Fruit fly (Drosophila melanogaster) whole organism, adult: ENCODE measurements around the gene CG11889.

Source experiments
- Mnt ChIP-seq: fragments of 200-800 bp; sonication (Bioruptor generic); optimal IDR thresholded peaks from 2 replicates; lab custom pipeline; 2016; ENCODE audit warnings: missing biosample characterization, mild to moderate bottlenecking, missing genetic modification characterization
- cic ChIP-seq: fragments of 200-800 bp; sonication (Bioruptor generic); optimal IDR thresholded peaks from 2 replicates; lab custom pipeline; 2017; ENCODE audit warnings: missing biosample characterization, mild to moderate bottlenecking, missing genetic modification characterization, moderate library complexity
- cnc ChIP-seq, 2 experiments: fragments of >200 bp; optimal IDR thresholded peaks; 2 replicates each; lab custom pipeline; 2017
- tj ChIP-seq: fragments of 200-800 bp; sonication (Bioruptor generic); optimal IDR thresholded peaks from 3 replicates; lab custom pipeline; 2017; ENCODE audit warnings: missing biosample characterization, mild to moderate bottlenecking, missing genetic modification characterization, moderate library complexity
- toe ChIP-seq: fragments of 200-800 bp; sonication (Bioruptor generic); optimal IDR thresholded peaks from 2 replicates; lab custom pipeline; 2016; ENCODE audit warnings: missing biosample characterization, missing genetic modification characterization

DNA sequence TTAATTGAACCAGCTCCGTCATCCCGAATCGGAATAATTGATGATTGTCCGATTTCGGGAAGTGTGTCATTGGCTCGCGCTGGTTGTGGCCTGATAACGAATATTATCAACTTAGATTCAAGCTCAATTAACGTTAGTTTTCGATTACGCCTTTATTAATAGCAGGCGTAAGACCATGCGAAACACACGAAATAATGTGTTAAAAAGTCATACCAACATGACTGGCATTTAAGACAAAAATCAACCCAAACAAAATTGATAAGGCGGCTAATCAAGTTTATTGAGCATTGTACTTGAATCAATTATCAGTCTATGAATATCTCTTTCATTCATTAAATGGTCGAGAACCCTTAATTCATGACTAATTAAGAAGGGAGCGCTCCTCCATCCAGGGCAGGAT lies 39.2 kb downstream of the CG11889 start:
- TF ChIP-seq toe = no peak
- peak; percentile 5 for TF ChIP-seq cic (GFP tag; lab: Kevin White, UChicago)
- no peak for TF ChIP-seq tj
- no peak for TF ChIP-seq Mnt (GFP tag; lab: Kevin White, UChicago)
- no peak for TF ChIP-seq cnc (optimal IDR thresholded peaks at IDR 0.05; lab: Kevin White, UChicago)
